Worm (Caenorhabditis elegans) whole organism, mixed stage, embryonic: ENCODE results near the gene nas-25.

Experiments used
- bed-3 ChIP-seq: fragments of 200-800 bp; sonication (Bioruptor generic); optimal IDR thresholded peaks from 3 replicates; lab custom pipeline; 2018; ENCODE audit warnings: mild to moderate bottlenecking, missing genetic modification characterization, moderate library complexity, missing compliant biosample characterization
- blmp-1 ChIP-seq: fragments of 150-350 bp; optimal IDR thresholded peaks from 2 replicates; lab custom pipeline; 2014; ENCODE audit warnings: missing biosample characterization, missing genetic modification characterization
- ceh-39 ChIP-seq: fragments of 150-350 bp; optimal IDR thresholded peaks from 2 replicates; lab custom pipeline; 2014; ENCODE audit warnings: missing biosample characterization, missing genetic modification characterization
- ceh-43 ChIP-seq: fragments of 200-800 bp; sonication (Bioruptor generic); optimal IDR thresholded peaks from 2 replicates; lab custom pipeline; 2018; ENCODE audit warnings: mild to moderate bottlenecking, missing genetic modification characterization, moderate library complexity, missing compliant biosample characterization
- ceh-83 ChIP-seq: fragments of 200-800 bp; sonication (Bioruptor generic); optimal IDR thresholded peaks from 2 replicates; lab custom pipeline; 2018; ENCODE audit warnings: mild to moderate bottlenecking, missing genetic modification characterization, missing compliant biosample characterization
- cnd-1 ChIP-seq: fragments of 200-800 bp; sonication (Bioruptor generic); optimal IDR thresholded peaks from 2 replicates; lab custom pipeline; 2018; ENCODE audit warnings: mild to moderate bottlenecking, missing genetic modification characterization, missing compliant biosample characterization
- drap-1 ChIP-seq: fragments of 200-800 bp; sonication (Bioruptor generic); optimal IDR thresholded peaks from 3 replicates; lab custom pipeline; 2018; ENCODE audit warnings: mild to moderate bottlenecking, missing genetic modification characterization, missing compliant biosample characterization
- elt-1 ChIP-seq: sonication (generic microtip); optimal IDR thresholded peaks from 2 replicates; lab custom pipeline; 2017; ENCODE audit warnings: missing genetic modification characterization, mild to moderate bottlenecking, missing compliant biosample characterization, antibody characterized with exemption, moderate library complexity, borderline replicate concordance; ENCODE audit not compliant: insufficient read depth
- elt-3 ChIP-seq: fragments of 150-350 bp; optimal IDR thresholded peaks from 2 replicates; lab custom pipeline; 2014; ENCODE audit warnings: missing biosample characterization, missing genetic modification characterization
- flh-1 ChIP-seq: fragments of 200-800 bp; sonication (Bioruptor generic); optimal IDR thresholded peaks from 2 replicates; lab custom pipeline; 2018; ENCODE audit warnings: mild to moderate bottlenecking, missing genetic modification characterization, moderate library complexity, missing compliant biosample characterization
- ham-2 ChIP-seq: fragments of 200-800 bp; sonication (Bioruptor generic); optimal IDR thresholded peaks from 2 replicates; lab custom pipeline; 2018; ENCODE audit warnings: mild to moderate bottlenecking, missing genetic modification characterization, missing compliant biosample characterization
- hlh-1 ChIP-seq: fragments of 150-350 bp; optimal IDR thresholded peaks from 2 replicates; lab custom pipeline; 2014; ENCODE audit warnings: missing biosample characterization, missing genetic modification reagents, missing genetic modification characterization
- lin-32 ChIP-seq: fragments of 200-800 bp; sonication (Bioruptor generic); optimal IDR thresholded peaks from 2 replicates; lab custom pipeline; 2018; ENCODE audit warnings: mild to moderate bottlenecking, missing genetic modification characterization, missing compliant biosample characterization
- lsy-2 ChIP-seq: fragments of 150-350 bp; optimal IDR thresholded peaks from 2 replicates; lab custom pipeline; 2014; ENCODE audit warnings: missing biosample characterization, missing genetic modification characterization
- mab-5 ChIP-seq: fragments of 150-350 bp; optimal IDR thresholded peaks from 2 replicates; lab custom pipeline; 2014; ENCODE audit warnings: missing biosample characterization, missing genetic modification characterization
- mep-1 ChIP-seq: fragments of 150-350 bp; optimal IDR thresholded peaks from 2 replicates; lab custom pipeline; 2017; ENCODE audit warnings: missing biosample characterization, missing genetic modification reagents, missing genetic modification characterization, inconsistent platforms
- mls-2 ChIP-seq: sonication (generic microtip); optimal IDR thresholded peaks from 2 replicates; lab custom pipeline; 2016; ENCODE audit warnings: mild to moderate bottlenecking, missing genetic modification characterization, moderate library complexity, missing compliant biosample characterization
- nhr-12 ChIP-seq: fragments of 150-350 bp; optimal IDR thresholded peaks from 2 replicates; lab custom pipeline; 2014; ENCODE audit warnings: missing biosample characterization, missing genetic modification characterization
- nhr-2 ChIP-seq: fragments of 150-350 bp; optimal IDR thresholded peaks from 2 replicates; lab custom pipeline; 2014; ENCODE audit warnings: missing biosample characterization, missing genetic modification characterization
- nhr-237 ChIP-seq: fragments of 150-350 bp; optimal IDR thresholded peaks from 2 replicates; lab custom pipeline; 2014; ENCODE audit warnings: missing biosample characterization, missing genetic modification characterization
- nhr-28 ChIP-seq: fragments of 150-350 bp; optimal IDR thresholded peaks from 2 replicates; lab custom pipeline; 2014; ENCODE audit warnings: missing biosample characterization, missing genetic modification characterization
- nhr-76 ChIP-seq: sonication (generic microtip); optimal IDR thresholded peaks from 2 replicates; lab custom pipeline; 2017; ENCODE audit warnings: missing biosample characterization, missing genetic modification characterization
- sem-2 ChIP-seq: fragments of 200-800 bp; sonication (Bioruptor generic); optimal IDR thresholded peaks from 2 replicates; lab custom pipeline; 2018; ENCODE audit warnings: mild to moderate bottlenecking, missing genetic modification characterization, missing compliant biosample characterization
- snpc-4 ChIP-seq: fragments of 150-350 bp; optimal IDR thresholded peaks from 2 replicates; lab custom pipeline; 2014; ENCODE audit warnings: missing biosample characterization, missing genetic modification characterization
- sptf-1 ChIP-seq: sonication (generic microtip); optimal IDR thresholded peaks from 2 replicates; lab custom pipeline; 2017; ENCODE audit warnings: mild to moderate bottlenecking, missing genetic modification characterization, moderate library complexity, missing compliant biosample characterization
- tbx-8 ChIP-seq: fragments of 200-800 bp; sonication (Bioruptor generic); optimal IDR thresholded peaks from 2 replicates; lab custom pipeline; 2018; ENCODE audit warnings: mild to moderate bottlenecking, missing genetic modification characterization, moderate library complexity, missing compliant biosample characterization
- unc-120 ChIP-seq: sonication (generic microtip); optimal IDR thresholded peaks from 2 replicates; lab custom pipeline; 2017; ENCODE audit warnings: missing genetic modification characterization, missing compliant biosample characterization; ENCODE audit not compliant: poor library complexity, severe bottlenecking
- unc-39 ChIP-seq: fragments of 150-350 bp; optimal IDR thresholded peaks from 2 replicates; lab custom pipeline; 2014; ENCODE audit warnings: missing biosample characterization, missing genetic modification characterization
- zip-8 ChIP-seq: fragments of 150-350 bp; optimal IDR thresholded peaks from 2 replicates; lab custom pipeline; 2014; ENCODE audit warnings: missing biosample characterization, missing genetic modification characterization
- ztf-11 ChIP-seq: fragments of 150-350 bp; optimal IDR thresholded peaks from 2 replicates; lab custom pipeline; 2014; ENCODE audit warnings: missing biosample characterization, missing genetic modification characterization

nas-25 gene

DNA sequence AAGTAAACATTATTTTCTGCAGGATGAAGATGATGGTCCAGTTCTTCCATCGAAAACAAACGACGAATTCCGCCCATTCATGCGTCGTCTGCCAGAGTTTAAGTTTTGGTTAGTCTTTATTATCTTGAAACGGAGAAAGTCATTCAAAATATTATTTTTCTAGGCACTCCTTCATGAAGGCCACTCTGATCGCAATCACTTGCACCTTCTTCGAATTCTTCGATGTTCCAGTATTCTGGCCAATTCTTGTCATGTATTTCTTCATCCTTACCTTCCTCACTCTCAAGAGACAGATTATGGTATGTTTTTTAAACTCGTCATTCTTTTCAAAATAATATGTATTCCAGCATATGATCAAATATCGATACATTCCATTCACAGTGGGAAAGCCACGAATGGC lies 14.0 kb upstream of the nas-25 start:
- TF ChIP-seq drap-1 (GFP tag; lab: Kevin White, UChicago), result no peak
- no peak for TF ChIP-seq elt-1
- no peak for TF ChIP-seq tbx-8 (GFP tag; lab: Kevin White, UChicago)
- no peak for TF ChIP-seq zip-8 (tag; lab: Kevin White, UChicago)
- TF ChIP-seq ceh-43 (GFP tag; lab: Kevin White, UChicago), result no peak
- no peak for TF ChIP-seq unc-39 (tag; lab: Kevin White, UChicago)
- no peak for TF ChIP-seq ztf-11 (tag; lab: Kevin White, UChicago)
- no peak for TF ChIP-seq nhr-28
- TF ChIP-seq sptf-1 (tag; lab: Kevin White, UChicago), result no peak

DNA sequence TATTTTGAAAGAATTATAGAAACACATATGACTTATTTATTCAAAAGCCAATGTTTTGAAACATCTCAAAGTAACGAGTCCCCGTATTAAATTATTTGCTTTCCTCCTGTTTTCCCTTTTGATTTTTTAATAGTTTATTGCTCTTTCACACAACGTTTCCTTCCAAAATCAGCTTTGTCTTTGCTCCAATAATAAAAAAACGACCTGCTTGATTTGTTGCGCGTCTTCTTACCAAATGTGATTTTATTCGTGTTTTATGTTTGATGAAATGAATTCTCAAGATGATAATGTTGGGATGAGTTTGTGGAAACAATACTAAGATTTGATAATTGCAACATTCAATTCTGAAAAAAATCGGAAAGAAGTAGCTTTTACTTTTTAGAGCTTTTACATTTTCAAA lies 13.5 kb upstream of the nas-25 start:
- TF ChIP-seq unc-120 (tag; lab: Kevin White, UChicago) (no peak), ceh-83 (no peak), cnd-1 (tag; lab: Kevin White, UChicago) (no peak), lin-32 (GFP tag; lab: Kevin White, UChicago) (no peak), lsy-2 (no peak), sem-2 (GFP tag; lab: Kevin White, UChicago) (no peak), zip-8 (tag; lab: Kevin White, UChicago) (no peak), bed-3 (GFP tag; lab: Kevin White, UChicago) (no peak), mab-5 (tag; lab: Kevin White, UChicago) (no peak), ceh-43 (GFP tag; lab: Kevin White, UChicago) (no peak), nhr-12 (no peak), nhr-28 (no peak)
- TF ChIP-seq, all 35 proteins: peak for 0

DNA sequence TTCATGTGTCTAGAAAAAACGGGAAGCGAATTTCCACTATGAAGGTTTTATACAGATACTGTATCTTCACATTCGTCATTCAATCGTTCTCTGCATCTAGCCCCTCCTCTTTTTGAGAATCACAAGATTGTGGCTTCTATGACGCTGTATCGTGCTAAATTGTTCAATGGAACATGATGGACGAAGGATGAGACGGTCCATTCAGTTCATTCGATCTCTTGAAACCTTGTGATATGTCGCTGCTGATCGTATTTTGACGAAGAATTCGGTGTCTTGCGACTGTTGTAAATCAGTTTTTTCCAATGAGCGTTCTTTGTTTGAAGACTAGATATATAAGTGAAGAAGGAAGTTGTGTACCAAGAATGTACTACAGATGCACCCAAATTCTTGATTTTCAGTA lies 12.2 kb upstream of the nas-25 start:
- TF ChIP-seq sptf-1 (tag; lab: Kevin White, UChicago) (no peak), blmp-1 (tag; lab: Kevin White, UChicago) (no peak), ham-2 (GFP tag; lab: Kevin White, UChicago) (no peak), unc-39 (tag; lab: Kevin White, UChicago) (no peak), unc-120 (tag; lab: Kevin White, UChicago) (no peak), snpc-4 (no peak), cnd-1 (tag; lab: Kevin White, UChicago) (no peak), hlh-1 (tag; lab: Kevin White, UChicago) (no peak), ceh-39 (tag; lab: Kevin White, UChicago) (no peak), sem-2 (GFP tag; lab: Kevin White, UChicago) (no peak), ceh-43 (GFP tag; lab: Kevin White, UChicago) (no peak), ztf-11 (tag; lab: Kevin White, UChicago) (no peak), lsy-2 (no peak), bed-3 (GFP tag; lab: Kevin White, UChicago) (no peak), flh-1 (GFP tag; lab: Kevin White, UChicago) (no peak)

DNA sequence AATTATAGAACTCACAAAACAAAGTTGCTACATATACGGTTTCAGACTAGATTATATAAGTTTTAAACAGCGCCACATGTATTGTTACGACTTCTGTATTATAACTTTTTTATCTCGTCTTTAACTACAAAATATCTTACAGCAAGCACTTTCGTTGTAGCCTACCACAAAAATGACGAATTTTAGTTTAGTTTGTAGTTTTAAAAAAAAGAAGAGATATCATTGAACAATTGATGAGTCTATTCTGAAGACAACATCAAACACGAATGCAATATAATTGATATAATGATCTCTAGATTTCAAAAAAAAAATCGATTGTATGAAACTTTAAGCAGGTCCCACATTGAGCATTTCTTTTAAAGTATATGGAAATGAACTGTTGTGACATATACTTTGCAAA lies 11.6 kb upstream of the nas-25 start:
- no peak for TF ChIP-seq ham-2 (GFP tag; lab: Kevin White, UChicago)
- no peak for TF ChIP-seq ceh-39 (tag; lab: Kevin White, UChicago)
- no peak for TF ChIP-seq nhr-12
- no peak for TF ChIP-seq sptf-1 (tag; lab: Kevin White, UChicago)
- no peak for TF ChIP-seq ceh-83
- TF ChIP-seq mab-5 (tag; lab: Kevin White, UChicago), result no peak
- no peak for TF ChIP-seq mls-2 (tag; lab: Kevin White, UChicago)
- no peak for TF ChIP-seq unc-120 (tag; lab: Kevin White, UChicago)
- no peak for TF ChIP-seq ztf-11 (tag; lab: Kevin White, UChicago)
- no peak for TF ChIP-seq mep-1 (tag; lab: Kevin White, UChicago)
- TF ChIP-seq nhr-76 (tag; lab: Kevin White, UChicago), result no peak
- no peak for TF ChIP-seq ceh-43 (GFP tag; lab: Kevin White, UChicago)
- TF ChIP-seq tbx-8 (GFP tag; lab: Kevin White, UChicago), result no peak
- TF ChIP-seq elt-3 (tag; lab: Kevin White, UChicago), result no peak
- TF ChIP-seq hlh-1 (tag; lab: Kevin White, UChicago), result no peak
- no peak for TF ChIP-seq nhr-237
- TF ChIP-seq nhr-2 (tag; lab: Kevin White, UChicago), result no peak
- TF ChIP-seq nhr-28, result no peak

DNA sequence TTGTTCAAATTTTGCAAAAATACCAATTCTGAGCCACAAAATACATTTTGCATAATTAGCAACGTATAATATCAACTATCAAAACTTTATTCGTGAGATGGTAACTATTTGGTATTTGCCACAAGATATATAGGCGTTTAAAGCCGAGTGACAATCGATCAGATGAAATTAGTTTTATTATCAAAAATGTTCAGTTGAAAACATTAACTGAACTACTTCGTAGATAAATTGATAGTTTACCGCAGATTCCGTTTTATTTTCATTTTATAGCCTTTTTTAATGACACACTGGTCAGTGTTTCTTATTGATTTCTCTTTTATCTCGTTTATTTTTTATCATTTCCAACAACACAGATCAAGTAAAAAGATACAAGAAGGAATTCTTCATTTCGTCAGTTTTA lies 8.6 kb upstream of the nas-25 start:
- TF ChIP-seq lsy-2, result no peak
- no peak for TF ChIP-seq lin-32 (GFP tag; lab: Kevin White, UChicago)
- TF ChIP-seq zip-8 (tag; lab: Kevin White, UChicago), result no peak
- no peak for TF ChIP-seq mls-2 (tag; lab: Kevin White, UChicago)
- TF ChIP-seq unc-120 (tag; lab: Kevin White, UChicago), result no peak
- no peak for TF ChIP-seq drap-1 (GFP tag; lab: Kevin White, UChicago)
- no peak for TF ChIP-seq snpc-4
- no peak for TF ChIP-seq bed-3 (GFP tag; lab: Kevin White, UChicago)
- TF ChIP-seq mep-1 (tag; lab: Kevin White, UChicago), result no peak
- TF ChIP-seq unc-39 (tag; lab: Kevin White, UChicago), result no peak
- no peak for TF ChIP-seq ceh-43 (GFP tag; lab: Kevin White, UChicago)
